Fruit fly (Drosophila melanogaster) whole organism, larva: ENCODE measurements around the gene Teh1.

ENCODE experiments used
- noc ChIP-seq: fragments of 200-800 bp; sonication (Bioruptor generic); optimal IDR thresholded peaks from 3 replicates; lab custom pipeline; 2019; ENCODE audit warnings: missing biosample characterization, mild to moderate bottlenecking, missing genetic modification characterization, moderate library complexity

The Teh1 gene

DNA sequence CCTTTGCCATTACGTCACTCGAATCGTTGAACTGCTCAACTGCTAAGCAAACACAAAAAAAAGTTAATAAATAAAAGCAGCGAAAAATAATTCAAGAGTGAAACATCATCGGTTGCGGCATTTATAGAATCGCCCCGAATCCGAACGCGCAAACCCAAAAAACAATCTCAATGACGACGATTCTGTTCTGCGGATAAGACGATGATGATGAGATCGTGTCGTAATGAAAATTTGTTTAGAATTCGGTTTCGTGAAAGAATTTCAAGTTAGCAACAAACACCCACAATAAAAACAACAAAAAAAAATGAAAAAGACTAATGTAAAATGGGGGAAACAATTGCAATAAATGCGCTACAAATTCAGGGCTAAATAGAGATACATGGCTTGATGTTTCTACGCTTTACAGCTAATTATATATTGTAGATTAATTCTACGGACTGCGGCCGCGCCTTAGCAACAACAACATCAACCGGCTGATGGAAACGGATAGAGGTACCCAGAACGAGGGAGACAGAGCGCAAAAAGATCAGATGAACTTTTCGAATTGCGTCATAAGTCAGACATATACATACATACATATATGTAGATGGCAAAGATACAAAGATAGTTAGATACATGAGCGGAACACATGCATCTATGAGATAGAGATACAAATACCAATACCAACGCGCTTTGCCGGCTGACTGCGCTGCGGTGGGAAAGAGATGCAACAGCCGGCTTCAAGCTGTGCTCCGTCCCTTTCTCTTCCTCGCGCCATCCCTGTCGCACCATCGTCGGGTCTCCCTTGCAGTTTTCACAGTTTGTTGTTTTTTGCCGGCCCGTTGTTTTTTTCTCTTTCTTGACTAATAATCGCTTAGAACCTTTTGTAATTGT is 9.5 kb upstream of the Teh1 start:
- no peak for TF ChIP-seq noc (tag; lab: Kevin White, UChicago)

DNA sequence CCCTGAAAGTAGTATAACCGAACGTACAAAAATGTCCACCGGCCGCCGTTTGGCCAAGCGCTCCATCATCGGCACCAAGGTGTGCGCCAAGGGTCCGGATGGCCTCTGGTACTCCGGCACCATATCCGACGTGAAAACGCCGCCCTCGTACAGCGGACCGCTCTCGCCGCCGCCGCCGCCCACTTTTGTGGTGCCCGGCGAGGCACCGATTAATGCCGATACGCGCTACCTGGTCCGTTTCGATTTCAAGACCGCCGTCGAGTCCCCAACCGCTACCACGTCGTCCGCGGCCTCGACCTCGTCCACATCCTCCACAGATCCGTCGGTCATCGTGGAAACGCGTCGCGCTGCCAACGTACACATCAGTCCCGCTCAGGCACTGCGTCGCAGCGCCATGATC is 7.7 kb upstream of the Teh1 start:
- no peak for TF ChIP-seq noc (tag; lab: Kevin White, UChicago)

dm6 chr3R:9874118-9874808 is 6.3 kb upstream of the Teh1 start, which contains the start of the genes CG46467 and Glut4EF:
Gene CG46467 (plus strand): TSS chr3R:9874681.
Gene Glut4EF (plus strand): TSS chr3R:9874681.
- TF ChIP-seq noc (tag; lab: Kevin White, UChicago): peak; percentile 4

- TF ChIP-seq noc (tag; lab: Kevin White, UChicago): peak; percentile 71
These were observed 5.8 kb upstream of the Teh1 start for dm6 chr3R:9873753-9874117.

DNA sequence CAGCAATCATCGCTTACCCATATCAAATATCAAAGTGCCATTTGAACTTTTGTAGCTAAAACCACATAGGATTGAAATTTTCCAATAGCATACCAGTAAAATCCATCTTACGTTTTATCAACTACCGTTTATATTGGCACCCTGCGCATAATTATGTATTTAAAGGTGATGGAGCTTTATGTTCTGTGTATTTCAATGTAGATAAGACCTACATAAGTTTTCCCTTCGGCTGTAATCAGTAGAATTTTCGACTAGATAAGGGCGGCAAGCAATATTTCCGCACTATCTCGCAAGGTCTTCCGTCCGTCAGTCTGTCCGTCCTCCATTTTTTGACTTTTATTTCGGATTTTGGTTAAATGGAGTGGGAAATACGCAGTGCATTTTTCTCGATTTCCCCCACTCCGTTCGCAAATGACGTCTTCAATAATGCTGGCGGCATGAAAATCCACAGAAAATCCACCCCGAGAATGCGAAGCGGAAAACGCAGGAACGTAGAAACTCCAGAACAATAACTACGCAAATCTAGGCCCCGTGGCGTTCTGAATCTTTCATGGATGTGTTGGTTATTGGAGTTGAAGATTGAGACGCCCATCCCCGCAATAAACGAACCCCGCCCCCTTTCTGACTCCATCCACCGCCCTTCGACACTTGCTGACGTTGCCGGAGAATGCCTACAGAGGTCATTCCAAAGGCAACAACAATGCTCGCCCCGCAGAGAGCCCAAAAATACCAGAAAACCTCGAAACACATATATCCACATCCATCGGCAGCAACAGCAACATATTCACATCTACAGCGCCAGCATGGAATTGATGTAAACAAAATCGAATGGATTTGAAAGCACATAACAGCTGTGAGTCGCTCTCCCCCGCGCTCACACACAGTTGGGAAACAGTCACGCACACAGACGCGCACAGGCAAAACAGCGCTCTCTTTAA is 5.2 kb upstream of the Teh1 start:
- no peak for TF ChIP-seq noc (tag; lab: Kevin White, UChicago)

- no peak for TF ChIP-seq noc (tag; lab: Kevin White, UChicago)
These were observed 4.4 kb upstream of the Teh1 start for dm6 chr3R:9872133-9872814.

DNA sequence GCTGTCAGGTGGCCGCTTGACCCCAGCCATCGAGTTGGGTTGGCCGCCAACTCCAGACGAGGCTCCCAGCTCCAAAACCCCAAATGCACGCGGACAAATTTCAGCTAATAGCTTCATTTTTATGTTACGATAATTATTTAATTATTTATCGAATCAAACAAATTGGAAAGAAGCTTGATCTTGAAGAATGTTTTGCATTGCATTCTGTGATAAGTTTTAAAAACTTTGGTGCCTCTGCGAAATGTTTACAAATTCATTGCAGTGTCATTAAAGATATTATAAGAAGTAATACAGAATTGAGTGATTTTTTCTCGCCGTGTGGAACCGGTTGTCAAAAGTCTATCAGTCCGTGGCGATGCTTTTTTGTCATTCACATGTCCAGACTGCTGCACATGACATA is 2.5 kb upstream of the Teh1 start:
- TF ChIP-seq noc (tag; lab: Kevin White, UChicago): no peak

DNA sequence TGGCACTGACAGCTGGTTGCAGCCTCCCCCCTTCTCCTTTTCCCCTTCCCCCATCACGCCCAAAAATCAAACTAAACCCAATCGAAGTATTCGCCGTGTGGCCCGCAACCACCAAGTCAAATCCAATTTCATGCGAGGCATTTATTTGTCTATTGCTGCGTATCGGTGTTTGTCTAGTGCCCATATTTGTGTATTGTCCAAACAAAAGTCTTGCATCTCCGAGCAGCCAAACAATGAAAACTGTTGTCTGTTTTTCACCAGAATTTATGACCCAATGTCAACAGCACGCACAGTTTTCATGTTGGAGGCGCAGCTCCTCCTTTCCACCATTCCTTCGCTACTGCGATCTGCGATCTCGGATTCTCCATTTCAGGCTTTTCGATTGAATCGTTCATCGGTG is 2.0 kb upstream of the Teh1 start:
- TF ChIP-seq noc (tag; lab: Kevin White, UChicago): no peak

dm6 chr3R:9868538-9869398 is 848 bp upstream of the Teh1 start:
- TF ChIP-seq noc (tag; lab: Kevin White, UChicago): no peak

dm6 chr3R:9865854-9866396 is 2.0 kb downstream of the Teh1 start:
- no peak for TF ChIP-seq noc (tag; lab: Kevin White, UChicago)

DNA sequence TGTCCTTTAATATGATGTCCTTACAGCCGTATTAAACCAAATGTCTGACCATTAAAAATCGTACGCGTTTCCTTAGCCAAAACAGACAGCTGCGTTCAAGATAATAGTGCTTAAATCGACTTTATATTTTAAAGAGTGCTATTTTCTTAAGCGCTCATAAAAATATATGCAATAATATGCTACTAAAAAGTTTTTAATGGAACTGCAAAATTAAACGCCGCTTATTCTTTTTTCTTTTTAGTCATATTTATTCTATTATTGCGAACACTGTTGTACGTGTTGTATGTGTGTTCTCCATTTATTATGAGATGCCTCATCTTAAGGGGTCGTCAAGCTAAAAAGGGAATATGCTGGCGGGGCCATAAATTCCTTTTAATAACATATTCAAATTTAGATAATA is 7.4 kb downstream of the Teh1 start:
- no peak for TF ChIP-seq noc (tag; lab: Kevin White, UChicago)

DNA sequence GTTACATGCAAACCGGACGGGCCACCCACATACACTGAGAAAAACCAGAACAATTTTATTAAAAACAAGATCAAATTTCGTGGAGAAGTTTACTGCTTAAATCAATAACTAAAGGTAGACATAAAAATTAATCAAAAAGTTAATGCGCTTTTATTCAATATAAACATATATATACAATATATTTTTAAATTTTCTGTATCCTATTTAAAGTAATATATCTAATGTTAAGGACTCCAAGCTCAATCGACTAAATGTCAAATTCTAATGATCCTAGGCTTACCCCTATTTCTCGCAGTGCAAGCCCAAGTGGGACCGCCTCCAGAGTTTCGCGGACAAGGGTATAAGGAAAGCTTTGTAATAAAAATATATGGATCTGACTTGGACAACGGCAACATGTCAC is 10.1 kb downstream of the Teh1 start:
- no peak for TF ChIP-seq noc (tag; lab: Kevin White, UChicago)

dm6 chr3R:9851653-9852052 is 16.3 kb downstream of the Teh1 start:
- no peak for TF ChIP-seq noc (tag; lab: Kevin White, UChicago)

DNA sequence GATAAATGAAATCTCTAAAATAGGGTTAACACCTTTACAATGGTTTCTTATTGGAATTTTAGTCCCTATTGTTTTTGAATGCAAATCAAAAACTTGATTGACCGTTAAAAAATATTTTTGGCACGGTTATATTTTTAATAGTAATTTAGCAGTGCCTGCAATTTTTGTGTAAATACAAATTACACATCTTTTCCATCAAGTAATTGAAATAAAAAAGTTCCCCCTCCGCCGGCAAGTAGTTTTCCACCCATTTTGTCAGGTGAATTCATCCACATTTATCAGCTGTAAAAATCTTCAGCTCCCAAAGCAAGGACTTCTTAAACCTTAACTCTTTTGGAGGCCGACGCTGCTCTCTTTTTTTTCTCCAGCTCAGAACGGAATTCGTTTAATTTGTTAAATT is 44.2 kb downstream of the Teh1 start, which contains the start of gene CG34302:
Gene CG34302, minus strand, starts transcription at position 101 of the 400 bp plus-strand sequence.
- no peak for TF ChIP-seq noc (tag; lab: Kevin White, UChicago)
